Worm (Caenorhabditis elegans) whole organism, midembryonic: ENCODE data around the gene F29A7.4.
A peak's percentile ranks its signal among the peaks of the same experiment; 100 is the strongest.

Source experiments
- T22C8.4 ChIP-seq: fragments of 200-800 bp; sonication (Bioruptor generic); IDR thresholded peaks from 2 replicates; pipeline ENCODE4 v1.3.6; 2022; ENCODE audit warnings: missing genetic modification characterization, missing compliant biosample characterization
- cog-1 ChIP-seq: sonication (generic microtip); optimal IDR thresholded peaks from 2 replicates; lab custom pipeline; 2016; ENCODE audit warnings: missing genetic modification characterization, missing compliant biosample characterization
- flt-1 ChIP-seq: fragments of 200-800 bp; sonication (Bioruptor generic); IDR thresholded peaks from 2 replicates; pipeline ENCODE4 v1.3.6; 2022; ENCODE audit warnings: missing genetic modification characterization, missing compliant biosample characterization
- klf-2 ChIP-seq: fragments of 200-800 bp; sonication (Bioruptor generic); conservative IDR thresholded peaks from 2 replicates; pipeline ENCODE4 v1.3.6; 2022; ENCODE audit warnings: missing genetic modification reagents, missing genetic modification characterization, missing compliant biosample characterization
- med-1 ChIP-seq: sonication (generic microtip); optimal IDR thresholded peaks from 2 replicates; lab custom pipeline; 2017; ENCODE audit warnings: missing genetic modification characterization, mild to moderate bottlenecking, missing compliant biosample characterization, antibody characterized with exemption, missing genetic modification reagents; ENCODE audit not compliant: insufficient read depth
- ref-1 ChIP-seq: fragments of 200-800 bp; sonication (Bioruptor generic); conservative IDR thresholded peaks from 2 replicates; pipeline ENCODE4 v1.3.6; 2022; ENCODE audit warnings: missing genetic modification reagents, missing genetic modification characterization, missing compliant biosample characterization
- tab-1 ChIP-seq: fragments of 200-800 bp; sonication (Bioruptor generic); IDR thresholded peaks from 2 replicates; pipeline ENCODE4 v1.3.6; 2022; ENCODE audit warnings: missing genetic modification characterization, missing compliant biosample characterization
- ztf-23 ChIP-seq: fragments of 200-800 bp; sonication (Bioruptor generic); IDR thresholded peaks from 2 replicates; pipeline ENCODE4 v1.3.6; 2022; ENCODE audit warnings: missing genetic modification reagents, missing genetic modification characterization, missing compliant biosample characterization
- ztf-29 ChIP-seq: fragments of 200-800 bp; sonication (Bioruptor generic); IDR thresholded peaks from 2 replicates; pipeline ENCODE4 v1.3.6; 2022; ENCODE audit warnings: missing genetic modification reagents, missing genetic modification characterization, missing compliant biosample characterization

Gene F29A7.4

DNA sequence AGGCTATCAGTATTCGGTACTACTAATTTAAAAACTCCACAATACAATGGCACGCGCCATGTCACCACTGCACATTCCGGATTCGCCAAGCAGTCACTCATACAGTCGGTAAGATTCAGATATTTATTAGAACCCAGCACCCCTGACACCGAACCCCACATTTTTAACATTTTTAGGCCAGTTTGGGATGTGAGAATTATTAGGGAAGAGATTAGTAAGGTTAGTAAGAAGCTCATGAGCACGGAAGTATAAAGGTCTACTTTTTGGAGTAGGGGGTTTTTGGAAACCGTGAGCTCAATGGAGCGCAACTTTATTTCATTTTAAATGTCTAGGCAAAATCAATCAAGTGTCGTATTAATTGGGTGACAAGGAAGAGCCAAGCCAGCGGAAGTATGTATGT, 8.2 kb downstream of the F29A7.4 start, which contains the start of gene F29A7.8:
F29A7.8 (minus strand) TSS at position 101 of the 400 bp plus-strand sequence.
- TF ChIP-seq ref-1 (GFP tag; lab: Robert Waterston, UW) (no peak), ztf-23 (GFP tag; lab: Robert Waterston, UW) (no peak), tab-1 (no peak), klf-2 (GFP tag; lab: Robert Waterston, UW) (no peak), flt-1 (GFP tag; lab: Robert Waterston, UW) (no peak), ztf-29 (GFP tag; lab: Robert Waterston, UW) (no peak), T22C8.4 (GFP tag; lab: Robert Waterston, UW) (no peak), cog-1 (tag; lab: Kevin White, UChicago) (no peak), med-1 (GFP tag; lab: Kevin White, UChicago) (no peak)

DNA sequence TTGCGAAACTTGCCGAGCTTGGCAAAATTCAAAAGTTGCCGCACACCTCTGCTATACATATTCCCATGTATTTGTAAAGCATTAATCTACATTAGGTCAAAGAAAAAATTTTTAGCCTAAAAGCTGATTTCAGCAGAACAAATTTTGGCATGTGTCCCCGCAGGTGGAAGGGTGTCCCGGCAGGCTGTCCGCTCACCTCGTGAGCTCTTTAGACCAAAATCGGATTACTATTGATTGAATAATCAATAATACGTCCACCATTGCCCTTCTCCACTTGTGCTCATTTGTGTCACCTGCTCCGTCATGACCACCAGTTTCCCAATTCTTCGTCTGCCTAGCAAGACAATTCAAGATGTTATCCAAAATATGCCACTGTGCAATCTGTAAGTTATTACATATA, 8.7 kb downstream of the F29A7.4 start, which contains the start of gene fbxb-107:
fbxb-107 (plus strand) TSS at position 297 of the 400 bp plus-strand sequence.
- TF ChIP-seq tab-1 (no peak), T22C8.4 (GFP tag; lab: Robert Waterston, UW) (peak; percentile 18; the same call in 1 of the 2 replicates), ref-1 (GFP tag; lab: Robert Waterston, UW) (no peak), cog-1 (tag; lab: Kevin White, UChicago) (no peak), ztf-23 (GFP tag; lab: Robert Waterston, UW) (no peak)

DNA sequence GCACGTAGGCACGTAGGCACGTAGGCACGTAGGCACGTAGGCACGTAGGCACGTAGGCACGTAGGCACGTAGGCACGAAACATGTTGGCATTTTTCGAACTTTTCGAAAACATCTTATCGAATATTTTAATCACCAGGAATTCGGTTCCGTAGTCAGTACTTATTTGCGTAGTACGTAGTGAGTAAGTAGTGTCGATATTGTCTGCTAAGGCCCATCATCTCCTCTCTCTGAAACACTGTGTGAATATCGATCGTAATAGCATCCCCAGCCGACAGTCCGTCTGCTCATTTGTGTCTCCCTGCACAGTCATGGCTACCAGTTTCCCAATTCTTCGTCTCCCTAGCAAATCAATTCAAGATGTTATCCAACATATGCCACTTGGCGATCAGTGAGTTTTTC, 12.3 kb downstream of the F29A7.4 start, which contains the start of gene fbxb-106:
fbxb-106 (plus strand) TSS at position 301 of the 400 bp plus-strand sequence.
- TF ChIP-seq T22C8.4 (GFP tag; lab: Robert Waterston, UW) (no peak), med-1 (GFP tag; lab: Kevin White, UChicago) (no peak), ztf-23 (GFP tag; lab: Robert Waterston, UW) (no peak), klf-2 (GFP tag; lab: Robert Waterston, UW) (no peak), ref-1 (GFP tag; lab: Robert Waterston, UW) (no peak), tab-1 (no peak), cog-1 (tag; lab: Kevin White, UChicago) (no peak), flt-1 (GFP tag; lab: Robert Waterston, UW) (no peak), ztf-29 (GFP tag; lab: Robert Waterston, UW) (no peak)

DNA sequence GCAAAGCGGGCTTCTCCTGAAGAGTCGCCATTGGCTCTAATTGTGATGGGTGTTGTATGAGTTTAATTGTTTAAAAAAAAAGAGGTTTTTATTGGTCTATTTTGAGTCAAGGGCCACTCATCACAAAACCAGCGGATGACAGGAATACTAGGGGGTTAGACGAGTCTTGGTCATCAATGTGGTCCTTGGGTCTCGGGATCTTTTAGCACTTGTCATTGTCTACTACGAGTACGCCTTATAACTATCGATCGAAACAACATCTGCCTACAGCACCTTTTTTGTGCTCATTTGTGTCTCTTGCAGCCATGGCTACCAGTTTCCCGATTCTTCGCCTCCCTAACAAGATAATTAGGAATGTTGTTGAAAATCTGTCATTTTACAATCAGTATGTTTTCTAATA, 14.9 kb downstream of the F29A7.4 start, which contains the start of gene fbxb-108:
fbxb-108 (plus strand) TSS at position 301 of the 400 bp plus-strand sequence.
- TF ChIP-seq cog-1 (tag; lab: Kevin White, UChicago) (no peak), T22C8.4 (GFP tag; lab: Robert Waterston, UW) (no peak), ztf-29 (GFP tag; lab: Robert Waterston, UW) (no peak), ref-1 (GFP tag; lab: Robert Waterston, UW) (no peak), flt-1 (GFP tag; lab: Robert Waterston, UW) (no peak), ztf-23 (GFP tag; lab: Robert Waterston, UW) (no peak), tab-1 (no peak), med-1 (GFP tag; lab: Kevin White, UChicago) (no peak), klf-2 (GFP tag; lab: Robert Waterston, UW) (no peak)

DNA sequence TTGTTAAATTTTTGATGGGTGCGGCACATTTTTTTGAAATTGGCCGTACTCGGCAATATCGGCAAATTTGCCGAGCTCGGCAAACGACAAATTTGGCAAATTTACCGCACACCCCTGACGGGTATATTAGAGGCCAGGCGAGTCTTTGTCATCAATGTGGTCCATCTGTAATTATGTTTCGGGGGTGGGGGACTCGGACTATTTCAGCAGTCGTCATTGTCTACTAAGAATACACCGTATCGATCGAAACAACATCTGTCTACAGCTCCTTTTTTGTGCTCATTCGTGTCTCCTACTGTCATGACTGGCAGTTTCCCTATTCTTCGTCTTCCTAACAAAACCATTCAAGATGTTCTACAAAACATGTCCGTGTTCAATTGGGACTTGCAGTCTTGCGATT, 16.5 kb downstream of the F29A7.4 start, which contains the start of gene F08D12.15:
F08D12.15 (plus strand) TSS at position 301 of the 400 bp plus-strand sequence.
- TF ChIP-seq cog-1 (tag; lab: Kevin White, UChicago) = no peak
- no peak for TF ChIP-seq ztf-23 (GFP tag; lab: Robert Waterston, UW)
- TF ChIP-seq klf-2 (GFP tag; lab: Robert Waterston, UW) = 0 out of 2 replicates have a peak, but pooled peaks have one; percentile 5
- no peak for TF ChIP-seq T22C8.4 (GFP tag; lab: Robert Waterston, UW)
- no peak for TF ChIP-seq med-1 (GFP tag; lab: Kevin White, UChicago)
- TF ChIP-seq flt-1 (GFP tag; lab: Robert Waterston, UW) = no peak
- TF ChIP-seq ztf-29 (GFP tag; lab: Robert Waterston, UW) = no peak
- no peak for TF ChIP-seq ref-1 (GFP tag; lab: Robert Waterston, UW)

ce11 chrII:2769021-2769420, 19.2 kb downstream of the F29A7.4 start, which contains the start of gene F08D12.7:
TSS of gene F08D12.7 (minus strand) at chrII:2769121.
- TF ChIP-seq cog-1 (tag; lab: Kevin White, UChicago) (no peak), ztf-23 (GFP tag; lab: Robert Waterston, UW) (no peak), flt-1 (GFP tag; lab: Robert Waterston, UW) (no peak), klf-2 (GFP tag; lab: Robert Waterston, UW) (no peak)

DNA sequence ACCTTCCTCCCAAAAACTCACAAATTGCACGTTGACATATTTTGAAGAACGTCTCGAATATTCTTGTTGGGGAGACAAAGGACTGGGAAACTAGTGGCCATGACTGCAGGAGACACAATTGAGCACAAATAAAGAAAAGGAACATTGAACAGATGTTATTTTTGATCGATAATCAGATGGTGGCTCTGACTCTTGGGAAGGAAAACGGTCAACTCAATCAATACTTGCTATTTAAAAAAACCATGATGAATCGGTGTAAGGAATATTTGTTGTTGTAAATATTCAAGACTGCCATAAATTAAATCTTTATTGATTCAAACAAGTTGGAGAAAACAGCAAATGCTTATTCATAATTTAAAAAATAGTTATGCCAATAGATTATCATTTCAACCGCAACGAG, 21.0 kb downstream of the F29A7.4 start, which contains the start of gene fbxb-105:
fbxb-105 (minus strand) TSS at position 101 of the 400 bp plus-strand sequence.
- no peak for TF ChIP-seq med-1 (GFP tag; lab: Kevin White, UChicago)
- no peak for TF ChIP-seq ztf-29 (GFP tag; lab: Robert Waterston, UW)
- no peak for TF ChIP-seq tab-1
- no peak for TF ChIP-seq ref-1 (GFP tag; lab: Robert Waterston, UW)
- TF ChIP-seq cog-1 (tag; lab: Kevin White, UChicago) = no peak
- no peak for TF ChIP-seq T22C8.4 (GFP tag; lab: Robert Waterston, UW)
- no peak for TF ChIP-seq klf-2 (GFP tag; lab: Robert Waterston, UW)
- TF ChIP-seq ztf-23 (GFP tag; lab: Robert Waterston, UW) = no peak
- no peak for TF ChIP-seq flt-1 (GFP tag; lab: Robert Waterston, UW)

ce11 chrII:2772166-2772565, 22.4 kb downstream of the F29A7.4 start, which contains the start of gene sdz-10:
TSS of gene sdz-10 (minus strand) at chrII:2772266.
- TF ChIP-seq ref-1 (GFP tag; lab: Robert Waterston, UW) = no peak
- TF ChIP-seq med-1 (GFP tag; lab: Kevin White, UChicago) = no peak
- TF ChIP-seq T22C8.4 (GFP tag; lab: Robert Waterston, UW) = no peak
- no peak for TF ChIP-seq ztf-23 (GFP tag; lab: Robert Waterston, UW)
- TF ChIP-seq klf-2 (GFP tag; lab: Robert Waterston, UW) = no peak
- TF ChIP-seq ztf-29 (GFP tag; lab: Robert Waterston, UW) = no peak

ce11 chrII:2773534-2773933, 23.7 kb downstream of the F29A7.4 start, which contains the start of gene sdz-9:
TSS of gene sdz-9 (minus strand) at chrII:2773634.
- no peak for TF ChIP-seq flt-1 (GFP tag; lab: Robert Waterston, UW)
- TF ChIP-seq med-1 (GFP tag; lab: Kevin White, UChicago) = no peak
- no peak for TF ChIP-seq T22C8.4 (GFP tag; lab: Robert Waterston, UW)
- no peak for TF ChIP-seq cog-1 (tag; lab: Kevin White, UChicago)
- no peak for TF ChIP-seq tab-1
- no peak for TF ChIP-seq klf-2 (GFP tag; lab: Robert Waterston, UW)
- TF ChIP-seq ref-1 (GFP tag; lab: Robert Waterston, UW) = no peak
- no peak for TF ChIP-seq ztf-23 (GFP tag; lab: Robert Waterston, UW)
- no peak for TF ChIP-seq ztf-29 (GFP tag; lab: Robert Waterston, UW)
